Worm (Caenorhabditis elegans) whole organism, L1 larva: ENCODE measurements around the gene T28D6.6.

Source experiments
- C04F5.9 ChIP-seq: sonication (generic microtip); optimal IDR thresholded peaks from 2 replicates; lab custom pipeline; 2016; ENCODE audit warnings: missing genetic modification characterization, missing compliant biosample characterization
- C16A3.4 ChIP-seq: fragments of 150-350 bp; optimal IDR thresholded peaks from 2 replicates; lab custom pipeline; 2014; ENCODE audit warnings: missing biosample characterization, missing genetic modification characterization
- C34B4.2 ChIP-seq: sonication (generic microtip); optimal IDR thresholded peaks from 2 replicates; lab custom pipeline; 2017; ENCODE audit warnings: mild to moderate bottlenecking, missing genetic modification characterization, missing compliant biosample characterization
- aha-1 ChIP-seq: fragments of 150-350 bp; optimal IDR thresholded peaks from 2 replicates; lab custom pipeline; 2014; ENCODE audit warnings: missing biosample characterization, missing genetic modification characterization
- ama-1 ChIP-seq: fragments of 150-350 bp; optimal IDR thresholded peaks from 2 replicates; lab custom pipeline; 2014
- ceh-8 ChIP-seq: fragments of 200-800 bp; sonication (Bioruptor generic); optimal IDR thresholded peaks from 2 replicates; lab custom pipeline; 2018; ENCODE audit warnings: mild to moderate bottlenecking, missing genetic modification characterization, moderate library complexity, missing compliant biosample characterization
- ceh-82 ChIP-seq, 3 experiments: fragments of 150-350 bp in 1 of 3; sonication (generic microtip) in 2 of 3; optimal IDR thresholded peaks; 2 replicates each; lab custom pipeline; 2014 to 2017; ENCODE audit warnings: missing biosample characterization in 3 of 3, missing genetic modification characterization in 3 of 3
- ceh-90 ChIP-seq: sonication (generic microtip); optimal IDR thresholded peaks from 2 replicates; lab custom pipeline; 2016; ENCODE audit warnings: missing genetic modification characterization, missing compliant biosample characterization
- dpl-1 ChIP-seq, 3 experiments: fragments of 150-350 bp in 2 of 3; sonication (generic microtip) in 1 of 3; optimal IDR thresholded peaks; 2 replicates each; lab custom pipeline; 2014 to 2017; ENCODE audit warnings: missing biosample characterization in 3 of 3, missing genetic modification characterization in 3 of 3, missing genetic modification reagents in 3 of 3
- efl-1 ChIP-seq, 4 experiments: fragments of 150-350 bp; optimal IDR thresholded peaks in 3 of 4; peaks in 1 of 4; 1 replicate in 1 of 4; 2 replicates in 3 of 4; lab custom pipeline; 2014; ENCODE audit warnings: missing biosample characterization in 2 of 4, missing genetic modification characterization in 2 of 4, missing genetic modification reagents in 2 of 4
- egl-13 ChIP-seq: sonication (generic microtip); optimal IDR thresholded peaks from 2 replicates; lab custom pipeline; 2016; ENCODE audit warnings: missing genotype, missing genetic modification reagents, missing genetic modification characterization, missing compliant biosample characterization
- elt-2 ChIP-seq: sonication (generic microtip); optimal IDR thresholded peaks from 2 replicates; lab custom pipeline; 2016; ENCODE audit warnings: missing genetic modification characterization, mild to moderate bottlenecking, inconsistent platforms, missing compliant biosample characterization, missing genetic modification reagents
- elt-3 ChIP-seq, 6 experiments: fragments of 150-350 bp in 1 of 6; sonication (generic microtip); optimal IDR thresholded peaks; 2 replicates each; lab custom pipeline; 2017 to 2018; ENCODE audit warnings: missing biosample characterization in 6 of 6, missing genetic modification characterization in 6 of 6, inconsistent platforms in 1 of 6
- fkh-10 ChIP-seq: sonication (generic microtip); optimal IDR thresholded peaks from 2 replicates; lab custom pipeline; 2017; ENCODE audit warnings: missing biosample characterization, missing genetic modification reagents, missing genetic modification characterization
- fkh-4 ChIP-seq: sonication (generic microtip); optimal IDR thresholded peaks from 2 replicates; lab custom pipeline; 2016; ENCODE audit warnings: missing compliant biosample characterization, missing genetic modification characterization, borderline replicate concordance
- fkh-8 ChIP-seq: sonication (generic microtip); optimal IDR thresholded peaks from 2 replicates; lab custom pipeline; 2016; ENCODE audit warnings: mild to moderate bottlenecking, missing genetic modification characterization, missing compliant biosample characterization
- hlh-17 ChIP-seq: fragments of 200-800 bp; sonication (Bioruptor generic); optimal IDR thresholded peaks from 2 replicates; lab custom pipeline; 2018; ENCODE audit warnings: missing genetic modification characterization, mild to moderate bottlenecking, missing compliant biosample characterization, moderate library complexity, borderline replicate concordance
- hpl-2 ChIP-seq: fragments of 150-350 bp; optimal IDR thresholded peaks from 2 replicates; lab custom pipeline; 2014; ENCODE audit warnings: missing biosample characterization, missing genetic modification reagents, missing genetic modification characterization
- isw-1 ChIP-seq: fragments of 200-800 bp; sonication (Bioruptor generic); IDR thresholded peaks from 2 replicates; pipeline ENCODE4 v1.3.6; 2022; ENCODE audit warnings: missing genetic modification characterization, missing compliant biosample characterization
- jun-1 ChIP-seq: fragments of 150-350 bp; optimal IDR thresholded peaks from 2 replicates; lab custom pipeline; 2014; ENCODE audit warnings: missing biosample characterization, missing genetic modification reagents, missing genetic modification characterization
- lin-14 ChIP-seq: fragments of 200-800 bp; sonication (Bioruptor generic); optimal IDR thresholded peaks from 2 replicates; lab custom pipeline; 2018; ENCODE audit warnings: mild to moderate bottlenecking, missing genetic modification characterization, moderate library complexity, missing compliant biosample characterization
- lir-3 ChIP-seq: sonication (generic microtip); optimal IDR thresholded peaks from 2 replicates; lab custom pipeline; 2016; ENCODE audit warnings: mild to moderate bottlenecking, missing genetic modification characterization, moderate library complexity, missing compliant biosample characterization; ENCODE audit not compliant: poor library complexity
- lsy-2 ChIP-seq, 2 experiments: fragments of 150-350 bp; optimal IDR thresholded peaks; 2 replicates each; lab custom pipeline; 2014; ENCODE audit warnings: missing biosample characterization in 2 of 2, missing genetic modification characterization in 2 of 2
- mdl-1 ChIP-seq, 2 experiments: fragments of 150-350 bp; optimal IDR thresholded peaks; 2 replicates each; lab custom pipeline; 2014 to 2017; ENCODE audit warnings: missing biosample characterization in 2 of 2, missing genetic modification characterization in 2 of 2, inconsistent platforms in 1 of 2
- mef-2 ChIP-seq: fragments of 150-350 bp; optimal IDR thresholded peaks from 2 replicates; lab custom pipeline; 2014; ENCODE audit warnings: missing biosample characterization, missing genetic modification characterization
- nhr-12 ChIP-seq: sonication (generic microtip); optimal IDR thresholded peaks from 2 replicates; lab custom pipeline; 2017; ENCODE audit warnings: missing biosample characterization, missing genetic modification characterization
- nhr-237 ChIP-seq: fragments of 150-350 bp; optimal IDR thresholded peaks from 2 replicates; lab custom pipeline; 2014; ENCODE audit warnings: missing biosample characterization, missing genetic modification characterization
- nhr-28 ChIP-seq: fragments of 150-350 bp; optimal IDR thresholded peaks from 2 replicates; lab custom pipeline; 2014; ENCODE audit warnings: missing biosample characterization, missing genetic modification characterization
- nhr-47 ChIP-seq: sonication (generic microtip); optimal IDR thresholded peaks from 2 replicates; lab custom pipeline; 2016; ENCODE audit warnings: mild to moderate bottlenecking, missing genetic modification characterization, moderate library complexity, missing compliant biosample characterization
- nhr-71 ChIP-seq: sonication (generic microtip); optimal IDR thresholded peaks from 2 replicates; lab custom pipeline; 2016; ENCODE audit warnings: mild to moderate bottlenecking, missing genetic modification characterization, moderate library complexity, missing compliant biosample characterization
- nhr-84 ChIP-seq: sonication (generic microtip); optimal IDR thresholded peaks from 2 replicates; lab custom pipeline; 2017; ENCODE audit warnings: missing biosample characterization, missing genetic modification characterization
- pax-3 ChIP-seq: fragments of 200-800 bp; sonication (Bioruptor generic); optimal IDR thresholded peaks from 2 replicates; lab custom pipeline; 2018; ENCODE audit warnings: mild to moderate bottlenecking, missing genetic modification characterization, moderate library complexity, missing compliant biosample characterization
- pqm-1 ChIP-seq: sonication (generic microtip); optimal IDR thresholded peaks from 3 replicates; lab custom pipeline; 2017; ENCODE audit warnings: missing biosample characterization, missing genetic modification characterization
- skn-1 ChIP-seq: fragments of 150-350 bp; optimal IDR thresholded peaks from 2 replicates; lab custom pipeline; 2014; ENCODE audit warnings: missing biosample characterization, missing genetic modification characterization
- snpc-4 ChIP-seq: fragments of 150-350 bp; optimal IDR thresholded peaks from 2 replicates; lab custom pipeline; 2014; ENCODE audit warnings: missing biosample characterization, missing genetic modification characterization
- snu-23 ChIP-seq: sonication (generic microtip); optimal IDR thresholded peaks from 2 replicates; lab custom pipeline; 2016; ENCODE audit warnings: missing genetic modification characterization, missing compliant biosample characterization
- sox-4 ChIP-seq: sonication (generic microtip); optimal IDR thresholded peaks from 2 replicates; lab custom pipeline; 2016; ENCODE audit warnings: missing genetic modification characterization, missing compliant biosample characterization
- swsn-7 ChIP-seq: sonication (generic microtip); optimal IDR thresholded peaks from 2 replicates; lab custom pipeline; 2016; ENCODE audit warnings: missing genetic modification characterization, missing compliant biosample characterization
- tbx-2 ChIP-seq: sonication (generic microtip); optimal IDR thresholded peaks from 2 replicates; lab custom pipeline; 2016; ENCODE audit warnings: missing genetic modification characterization, missing compliant biosample characterization
- unc-130 ChIP-seq: fragments of 150-350 bp; optimal IDR thresholded peaks from 2 replicates; lab custom pipeline; 2017; ENCODE audit warnings: missing biosample characterization, missing genetic modification characterization, inconsistent platforms
- unc-30 ChIP-seq: sonication (generic microtip); optimal IDR thresholded peaks from 2 replicates; lab custom pipeline; 2017; ENCODE audit warnings: missing biosample characterization, missing genetic modification characterization
- unc-62 ChIP-seq: fragments of 150-350 bp; optimal IDR thresholded peaks from 2 replicates; lab custom pipeline; 2014; ENCODE audit warnings: missing biosample characterization, missing genetic modification reagents, missing genetic modification characterization
- unc-86 ChIP-seq: sonication (generic microtip); optimal IDR thresholded peaks from 2 replicates; lab custom pipeline; 2016; ENCODE audit warnings: missing genetic modification characterization, missing compliant biosample characterization
- unc-98 ChIP-seq: fragments of 200-800 bp; sonication (Bioruptor generic); IDR thresholded peaks from 2 replicates; pipeline ENCODE4 v1.3.6; 2022; ENCODE audit warnings: missing genetic modification characterization, missing compliant biosample characterization
- vab-15 ChIP-seq: sonication (generic microtip); optimal IDR thresholded peaks from 2 replicates; lab custom pipeline; 2017; ENCODE audit warnings: missing genotype, mild to moderate bottlenecking, missing genetic modification characterization, missing compliant biosample characterization
- ztf-11 ChIP-seq, 2 experiments: sonication (generic microtip); optimal IDR thresholded peaks; 2 replicates each; lab custom pipeline; 2016 to 2017; ENCODE audit warnings: missing genetic modification characterization in 2 of 2, missing biosample characterization in 1 of 2, missing compliant biosample characterization in 1 of 2

T28D6.6 gene

ce11 chrIII:11337627-11338026, 5.3 kb downstream of the T28D6.6 start:
- TF ChIP-seq unc-62 (GFP tag; lab: Kevin White, UChicago): no peak
- no peak for TF ChIP-seq unc-130
- TF ChIP-seq pqm-1 (tag; lab: Kevin White, UChicago): no peak
- no peak for TF ChIP-seq jun-1 (tag; lab: Kevin White, UChicago)
- no peak for TF ChIP-seq nhr-237 (tag; lab: Kevin White, UChicago)

ce11 chrIII:11336072-11336471, 6.8 kb downstream of the T28D6.6 start:
- peak in 2 of 3 experiments; percentile 4 to 50 for TF ChIP-seq ceh-82 (tag; optimal IDR thresholded peaks at IDR 0.05; lab: Kevin White, UChicago)
- no peak for TF ChIP-seq efl-1 (optimal IDR thresholded peaks at IDR 0.05; lab: Kevin White, UChicago)
- peak in 1 of 2 experiments; percentile 84 for TF ChIP-seq efl-1 (GFP tag; optimal IDR thresholded peaks at IDR 0.05 in 1 of 2; lab: Kevin White, UChicago)
- no peak for TF ChIP-seq isw-1 (GFP tag; lab: Robert Waterston, UW)
- TF ChIP-seq unc-86 (tag; lab: Kevin White, UChicago): peak; percentile 29
- peak in 1 of 2 experiments; percentile 17 for TF ChIP-seq lsy-2 (tag; optimal IDR thresholded peaks at IDR 0.05; lab: Kevin White, UChicago)
- TF ChIP-seq lin-14 (GFP tag; lab: Kevin White, UChicago): peak; percentile 77
- TF ChIP-seq, all 84 proteins: peak for 5

ce11 chrIII:11334346-11334745, 8.6 kb downstream of the T28D6.6 start:
- TF ChIP-seq nhr-47 (tag; lab: Kevin White, UChicago) (peak; percentile 49), snpc-4 (tag; lab: Kevin White, UChicago) (no peak), swsn-7 (tag; lab: Kevin White, UChicago) (peak; percentile 32), snu-23 (peak; percentile 27), unc-86 (tag; lab: Kevin White, UChicago) (peak; percentile 45), unc-30 (tag; lab: Kevin White, UChicago) (no peak), nhr-12 (no peak), nhr-71 (tag; lab: Kevin White, UChicago) (peak; percentile 50), fkh-4 (tag; lab: Kevin White, UChicago) (no peak), ztf-11 (tag; optimal IDR thresholded peaks at IDR 0.05; lab: Kevin White, UChicago) (no peak), pax-3 (tag; lab: Kevin White, UChicago) (no peak), ceh-8 (GFP tag; lab: Kevin White, UChicago) (no peak), unc-98 (GFP tag; lab: Robert Waterston, UW) (no peak), dpl-1 (GFP tag; optimal IDR thresholded peaks at IDR 0.05; lab: Kevin White, UChicago) (no peak), hlh-17 (GFP tag; lab: Kevin White, UChicago) (no peak), pqm-1 (tag; lab: Kevin White, UChicago) (no peak), sox-4 (tag; lab: Kevin White, UChicago) (no peak), lir-3 (tag; lab: Kevin White, UChicago) (no peak), ceh-90 (tag; lab: Kevin White, UChicago) (no peak), nhr-84 (tag; lab: Kevin White, UChicago) (no peak), skn-1 (tag; lab: Kevin White, UChicago) (peak; percentile 20), mdl-1 (tag; optimal IDR thresholded peaks at IDR 0.05; lab: Kevin White, UChicago) (no peak), tbx-2 (peak; percentile 12), ceh-82 (tag; optimal IDR thresholded peaks at IDR 0.05; lab: Kevin White, UChicago) (peak in 2 of 3 experiments; percentile 31 to 80), nhr-237 (tag; lab: Kevin White, UChicago) (no peak), fkh-8 (peak; percentile 67), C16A3.4 (no peak), isw-1 (GFP tag; lab: Robert Waterston, UW) (no peak), lin-14 (GFP tag; lab: Kevin White, UChicago) (peak; percentile 79), efl-1 (optimal IDR thresholded peaks at IDR 0.05; lab: Kevin White, UChicago) (peak; percentile 25 to 38), efl-1 (GFP tag; optimal IDR thresholded peaks at IDR 0.05 in 1 of 2; lab: Kevin White, UChicago) (no peak), fkh-10 (peak; percentile 67), lsy-2 (tag; optimal IDR thresholded peaks at IDR 0.05; lab: Kevin White, UChicago) (peak in 1 of 2 experiments; percentile 50), nhr-28 (tag; lab: Kevin White, UChicago) (no peak), elt-2 (no peak), elt-3 (tag; optimal IDR thresholded peaks at IDR 0.05; lab: Kevin White, UChicago) (no peak), C04F5.9 (no peak), aha-1 (tag; lab: Kevin White, UChicago) (no peak), vab-15 (tag; lab: Kevin White, UChicago) (no peak), mef-2 (tag; lab: Kevin White, UChicago) (no peak), ama-1 (lab: Kevin White, UChicago) (no peak), hpl-2 (no peak), egl-13 (peak; percentile 16), C34B4.2 (tag; lab: Kevin White, UChicago) (no peak)
